Fruit fly (Drosophila melanogaster) whole organism, wandering third instar larva: ENCODE data around the gene Dsp1.

Source experiments
- GATAd ChIP-seq: sonication (Bioruptor generic); optimal IDR thresholded peaks from 2 replicates; lab custom pipeline; 2016; ENCODE audit warnings: missing biosample characterization, missing genetic modification characterization
- Hnf4 ChIP-seq: fragments of 200-800 bp; sonication (Bioruptor generic); optimal IDR thresholded peaks from 2 replicates; lab custom pipeline; 2016; ENCODE audit warnings: missing biosample characterization, mild to moderate bottlenecking, missing genetic modification characterization
- Hr83 ChIP-seq: fragments of 200-300 bp; sonication (Bioruptor generic); optimal IDR thresholded peaks from 2 replicates; lab custom pipeline; 2016; ENCODE audit warnings: missing biosample characterization, mild to moderate bottlenecking, missing genetic modification characterization, moderate library complexity; ENCODE audit not compliant: poor library complexity, severe bottlenecking
- OdsH ChIP-seq: fragments of 200-800 bp; sonication (Bioruptor generic); optimal IDR thresholded peaks from 2 replicates; lab custom pipeline; 2016; ENCODE audit warnings: missing biosample characterization, mild to moderate bottlenecking, missing genetic modification characterization
- usp ChIP-seq: fragments of >200 bp; optimal IDR thresholded peaks from 2 replicates; lab custom pipeline; 2017; ENCODE audit warnings: missing biosample characterization, missing genetic modification characterization

DNA sequence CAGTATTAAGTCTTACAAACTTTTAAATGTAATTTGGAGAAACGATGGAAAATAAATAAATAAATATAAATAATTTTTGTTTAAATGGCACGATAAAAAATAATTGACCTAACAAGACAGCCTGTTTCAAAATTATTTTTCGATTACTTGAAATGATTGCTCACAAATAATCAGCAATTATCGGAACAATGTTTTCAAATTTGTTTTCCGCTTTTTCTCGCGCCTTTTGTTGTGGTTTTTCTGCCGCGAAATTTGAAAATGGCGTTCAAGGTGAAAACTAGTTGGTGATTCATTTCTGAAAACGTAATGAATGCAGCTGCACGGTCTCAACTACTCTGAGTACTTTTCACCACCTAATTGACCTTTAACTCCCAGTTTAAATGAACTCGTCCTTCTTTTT lies 12.4 kb upstream of the Dsp1 start:
- TF ChIP-seq GATAd (GFP tag; lab: Kevin White, UChicago) (no peak), Hnf4 (GFP tag; lab: Kevin White, UChicago) (no peak), Hr83 (GFP tag; lab: Kevin White, UChicago) (no peak), OdsH (GFP tag; lab: Kevin White, UChicago) (no peak), usp (GFP tag; lab: Kevin White, UChicago) (no peak)
